Fruit fly (Drosophila melanogaster): ENCODE results near the gene Gsc.

DNA sequence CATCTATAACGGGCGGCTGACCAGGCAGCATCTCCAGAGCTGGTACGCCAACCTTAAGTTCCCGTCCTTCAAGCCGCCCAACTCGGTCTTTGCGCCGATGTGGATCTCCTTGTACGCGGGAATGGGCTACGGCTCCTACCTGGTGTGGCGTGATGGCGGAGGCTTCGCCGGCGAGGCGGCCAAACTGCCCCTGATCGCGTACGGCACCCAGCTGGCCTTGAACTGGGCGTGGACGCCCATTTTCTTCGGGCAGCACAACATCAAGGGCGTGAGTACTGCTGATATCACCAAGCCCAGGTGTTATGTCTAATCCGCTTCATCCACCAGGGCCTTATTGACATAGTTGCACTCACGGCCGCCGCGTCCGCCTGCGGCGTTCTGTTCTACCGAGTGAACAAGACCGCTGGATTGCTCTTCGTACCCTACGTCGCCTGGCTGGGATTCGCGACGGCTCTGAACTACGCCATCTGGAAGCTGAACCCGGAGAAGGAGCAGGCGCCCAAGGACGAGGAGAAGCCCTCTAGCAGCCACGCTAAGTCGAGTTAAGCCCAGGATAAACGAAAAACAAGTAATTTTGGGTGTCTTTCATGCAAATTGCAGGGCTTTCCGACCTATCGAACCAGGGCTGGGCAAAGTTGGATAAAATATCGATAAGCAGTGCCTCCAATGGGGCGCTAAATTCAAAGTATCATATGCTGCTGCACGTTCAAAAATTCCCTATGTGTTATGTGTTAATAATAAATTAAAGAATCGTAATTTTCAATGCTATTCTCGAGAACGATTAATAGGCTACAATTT is 34.5 kb downstream of the Gsc start, which contains the start of gene rempA:
- TF ChIP-seq Myc (optimal IDR thresholded peaks at IDR 0.05): no peak
- TF ChIP-seq h (optimal IDR thresholded peaks at IDR 0.05): no peak
- no peak for TF ChIP-seq psq (optimal IDR thresholded peaks at IDR 0.05)
- TF ChIP-seq ttk (optimal IDR thresholded peaks at IDR 0.05): no peak
